Fruit fly (Drosophila melanogaster) whole organism, embryonic: ENCODE measurements around the gene CG14105.

Experiments
- Aef1 ChIP-seq: fragments of 200-800 bp; sonication (Bioruptor generic); IDR thresholded peaks from 3 replicates; pipeline ENCODE4 v1.3.6; 2022; ENCODE audit warnings: missing biosample characterization, missing genetic modification characterization
- Atf6 ChIP-seq: fragments of 200-800 bp; sonication (Bioruptor generic); IDR thresholded peaks from 2 replicates; pipeline ENCODE4 v1.3.6; 2022; ENCODE audit warnings: missing biosample characterization, missing genetic modification characterization
- Bgb ChIP-seq: fragments of 200-800 bp; sonication (Bioruptor generic); IDR thresholded peaks from 2 replicates; pipeline ENCODE4 v1.3.6; 2022; ENCODE audit warnings: missing biosample characterization, missing genetic modification characterization; ENCODE audit not compliant: partially characterized antibody
- C15 ChIP-seq: fragments of 200-800 bp; sonication (Bioruptor generic); IDR thresholded peaks from 3 replicates; pipeline ENCODE4 v1.3.6; 2022; ENCODE audit warnings: missing biosample characterization, missing genetic modification characterization
- CG11085 ChIP-seq: fragments of 200-800 bp; sonication (Bioruptor generic); IDR thresholded peaks from 2 replicates; pipeline ENCODE4 v1.3.6; 2022; ENCODE audit warnings: missing biosample characterization, missing genetic modification characterization
- CG11093 ChIP-seq: fragments of 200-800 bp; sonication (Bioruptor generic); IDR thresholded peaks from 3 replicates; pipeline ENCODE4 v1.3.6; 2022; ENCODE audit warnings: missing biosample characterization, missing genetic modification characterization
- CG11247 ChIP-seq: fragments of 200-800 bp; sonication (Bioruptor generic); IDR thresholded peaks from 2 replicates; pipeline ENCODE4 v1.3.6; 2022; ENCODE audit warnings: missing biosample characterization, missing genetic modification characterization
- CG12236 ChIP-seq: fragments of 200-800 bp; sonication (Bioruptor generic); optimal IDR thresholded peaks from 2 replicates; lab custom pipeline; 2016; ENCODE audit warnings: missing biosample characterization, missing genetic modification characterization
- CG12299 ChIP-seq: fragments of 200-800 bp; sonication (Bioruptor generic); optimal IDR thresholded peaks from 2 replicates; lab custom pipeline; 2018; ENCODE audit warnings: missing biosample characterization, mild to moderate bottlenecking, missing genetic modification characterization
- CG14667 ChIP-seq: fragments of 200-800 bp; sonication (Bioruptor generic); IDR thresholded peaks from 2 replicates; pipeline ENCODE4 v1.3.6; 2022; ENCODE audit warnings: missing biosample characterization, missing genetic modification characterization
- CG15601 ChIP-seq: fragments of 200-800 bp; sonication (Bioruptor generic); optimal IDR thresholded peaks from 3 replicates; lab custom pipeline; 2019; ENCODE audit warnings: missing biosample characterization, mild to moderate bottlenecking, missing genetic modification characterization, moderate library complexity
- CG16779 ChIP-seq: fragments of 200-800 bp; sonication (Bioruptor generic); IDR thresholded peaks from 2 replicates; pipeline ENCODE4 v1.3.6; 2022; ENCODE audit warnings: missing biosample characterization, missing genetic modification characterization
- CG17912 ChIP-seq: fragments of 200-800 bp; sonication (Bioruptor generic); optimal IDR thresholded peaks from 2 replicates; lab custom pipeline; 2018; ENCODE audit warnings: missing biosample characterization, mild to moderate bottlenecking, missing genetic modification characterization
- CG2712 ChIP-seq: fragments of 200-800 bp; optimal IDR thresholded peaks from 3 replicates; lab custom pipeline; 2019; ENCODE audit warnings: missing biosample characterization, mild to moderate bottlenecking, missing genetic modification characterization, moderate library complexity
- CG3163 ChIP-seq: fragments of 200-800 bp; sonication (Bioruptor generic); optimal IDR thresholded peaks from 3 replicates; lab custom pipeline; 2016; ENCODE audit warnings: missing biosample characterization, missing genetic modification characterization
- CG32767 ChIP-seq: fragments of 200-800 bp; sonication (Bioruptor generic); IDR thresholded peaks from 2 replicates; pipeline ENCODE4 v1.3.6; 2022; ENCODE audit warnings: missing biosample characterization, missing genetic modification characterization
- CG9215 ChIP-seq: fragments of 200-800 bp; sonication (Bioruptor generic); IDR thresholded peaks from 2 replicates; pipeline ENCODE4 v1.3.6; 2022; ENCODE audit warnings: missing biosample characterization, missing genetic modification characterization
- CG9932 ChIP-seq: fragments of 200-800 bp; sonication (Bioruptor generic); IDR thresholded peaks from 2 replicates; pipeline ENCODE4 v1.3.6; 2022; ENCODE audit warnings: missing biosample characterization, missing genetic modification characterization
- Deaf1 ChIP-seq: fragments of 200-800 bp; optimal IDR thresholded peaks from 3 replicates; lab custom pipeline; 2019; ENCODE audit warnings: missing biosample characterization, mild to moderate bottlenecking, missing genetic modification characterization, moderate library complexity
- Dref ChIP-seq: fragments of 200-800 bp; sonication (Bioruptor generic); IDR thresholded peaks from 2 replicates; pipeline ENCODE4 v1.3.6; 2022; ENCODE audit warnings: missing biosample characterization, missing genetic modification characterization
- Fer1 ChIP-seq: fragments of 200-800 bp; sonication (Bioruptor generic); optimal IDR thresholded peaks from 2 replicates; lab custom pipeline; 2017; ENCODE audit warnings: missing biosample characterization, mild to moderate bottlenecking, missing genetic modification characterization
- Fer2 ChIP-seq: fragments of 200-800 bp; sonication (Bioruptor generic); optimal IDR thresholded peaks from 2 replicates; lab custom pipeline; 2018; ENCODE audit warnings: missing biosample characterization, mild to moderate bottlenecking, missing genetic modification characterization, moderate library complexity
- HLH3B ChIP-seq: fragments of 200-800 bp; sonication (Bioruptor generic); IDR thresholded peaks from 2 replicates; pipeline ENCODE4 v1.3.6; 2022; ENCODE audit warnings: missing biosample characterization, missing genetic modification characterization
- Hand ChIP-seq: fragments of 200-800 bp; sonication (Bioruptor generic); optimal IDR thresholded peaks from 2 replicates; lab custom pipeline; 2017; ENCODE audit warnings: mild to moderate bottlenecking, missing biosample characterization, missing genetic modification reagents, missing genetic modification characterization
- Med ChIP-seq: fragments of 200-800 bp; sonication (Bioruptor generic); peaks from one replicate; lab custom pipeline; 2016; ENCODE audit warnings: missing biosample characterization, missing genetic modification characterization, mild to moderate bottlenecking, inconsistent platforms, moderate library complexity
- Myb ChIP-seq: fragments of 200-800 bp; sonication (Bioruptor generic); optimal IDR thresholded peaks from 2 replicates; lab custom pipeline; 2016; ENCODE audit warnings: missing biosample characterization, missing genetic modification characterization
- Nf-YA ChIP-seq: fragments of 200-800 bp; sonication (Bioruptor generic); IDR thresholded peaks from 2 replicates; pipeline ENCODE4 v1.3.6; 2022; ENCODE audit warnings: missing biosample characterization, missing genetic modification characterization
- Opbp ChIP-seq: fragments of 200-800 bp; sonication (Bioruptor generic); IDR thresholded peaks from 3 replicates; pipeline ENCODE4 v1.3.6; 2022; ENCODE audit warnings: missing biosample characterization, missing genetic modification characterization; ENCODE audit not compliant: partially characterized antibody
- Sry-β ChIP-seq: fragments of 200-800 bp; sonication (Bioruptor generic); optimal IDR thresholded peaks from 2 replicates; lab custom pipeline; 2018; ENCODE audit warnings: missing biosample characterization, mild to moderate bottlenecking, missing genetic modification characterization, moderate library complexity
- Trl ChIP-seq, 3 experiments: fragments of >200 bp in 2 of 3; fragments of 200-800 bp in 1 of 3; sonication (Bioruptor generic) in 1 of 3; optimal IDR thresholded peaks; 2 replicates in 1 of 3; 3 replicates in 2 of 3; lab custom pipeline; 2016 to 2017; ENCODE audit warnings: missing biosample characterization in 1 of 3, missing genetic modification characterization in 1 of 3
- bsh ChIP-seq, 2 experiments: fragments of 200-800 bp; sonication (Bioruptor generic); optimal IDR thresholded peaks; 2 replicates each; lab custom pipeline; 2017 to 2018; ENCODE audit warnings: mild to moderate bottlenecking in 2 of 2, missing biosample characterization in 2 of 2, missing genetic modification characterization in 2 of 2, moderate library complexity in 1 of 2
- cas ChIP-seq: fragments of 200-800 bp; sonication (Bioruptor generic); IDR thresholded peaks from 2 replicates; pipeline ENCODE4 v1.3.6; 2022; ENCODE audit warnings: missing biosample characterization, missing genetic modification characterization
- chinmo ChIP-seq: fragments of 200-800 bp; sonication (Bioruptor generic); IDR thresholded peaks from 4 replicates; pipeline ENCODE4 v1.3.6; 2022; ENCODE audit warnings: missing biosample characterization, missing genetic modification characterization; ENCODE audit not compliant: partially characterized antibody
- ci ChIP-seq: fragments of 200-800 bp; sonication (Bioruptor generic); IDR thresholded peaks from 3 replicates; pipeline ENCODE4 v1.3.6; 2022; ENCODE audit warnings: missing biosample characterization, missing genetic modification characterization
- crol ChIP-seq: fragments of 200-800 bp; sonication (Bioruptor generic); IDR thresholded peaks from 2 replicates; pipeline ENCODE4 v1.3.6; 2022; ENCODE audit warnings: missing biosample characterization, missing genetic modification characterization
- crp ChIP-seq, 2 experiments: fragments of 200-800 bp; sonication (Bioruptor generic); optimal IDR thresholded peaks; 2 replicates in 1 of 2; 3 replicates in 1 of 2; lab custom pipeline; 2017; ENCODE audit warnings: missing biosample characterization in 2 of 2, missing genetic modification characterization in 2 of 2, mild to moderate bottlenecking in 1 of 2, moderate library complexity in 1 of 2
- emc ChIP-seq: fragments of 200-800 bp; sonication (Bioruptor generic); optimal IDR thresholded peaks from 2 replicates; lab custom pipeline; 2016; ENCODE audit warnings: missing biosample characterization, missing genetic modification characterization
- ewg ChIP-seq: fragments of 200-800 bp; sonication (Bioruptor generic); optimal IDR thresholded peaks from 3 replicates; lab custom pipeline; 2017; ENCODE audit warnings: mild to moderate bottlenecking, missing biosample characterization, missing genetic modification reagents, missing genetic modification characterization
- gcm ChIP-seq: fragments of 200-800 bp; sonication (Bioruptor generic); optimal IDR thresholded peaks from 2 replicates; lab custom pipeline; 2019; ENCODE audit warnings: missing biosample characterization, mild to moderate bottlenecking, missing genetic modification characterization, moderate library complexity
- gsb-n ChIP-seq: fragments of 200-800 bp; sonication (Bioruptor generic); optimal IDR thresholded peaks from 3 replicates; lab custom pipeline; 2018; ENCODE audit warnings: missing biosample characterization, mild to moderate bottlenecking, missing genetic modification characterization
- jumu ChIP-seq: fragments of 200-800 bp; sonication (Bioruptor generic); optimal IDR thresholded peaks from 3 replicates; lab custom pipeline; 2016; ENCODE audit warnings: missing biosample characterization, missing genetic modification characterization
- klu ChIP-seq: fragments of 200-800 bp; sonication (Bioruptor generic); IDR thresholded peaks from 2 replicates; pipeline ENCODE4 v1.3.6; 2022; ENCODE audit warnings: missing biosample characterization, missing genetic modification characterization
- mld ChIP-seq: fragments of 200-800 bp; sonication (Bioruptor generic); IDR thresholded peaks from 3 replicates; pipeline ENCODE4 v1.3.6; 2022; ENCODE audit warnings: missing biosample characterization, missing genetic modification characterization; ENCODE audit not compliant: partially characterized antibody
- nerfin-2 ChIP-seq: fragments of 200-800 bp; sonication (Bioruptor generic); IDR thresholded peaks from 2 replicates; pipeline ENCODE4 v1.3.6; 2022; ENCODE audit warnings: missing biosample characterization, missing genetic modification characterization; ENCODE audit not compliant: partially characterized antibody
- onecut ChIP-seq: fragments of 200-800 bp; sonication (Bioruptor generic); IDR thresholded peaks from 2 replicates; pipeline ENCODE4 v1.3.6; 2022; ENCODE audit warnings: missing biosample characterization, missing genetic modification characterization
- so ChIP-seq: fragments of 200-800 bp; sonication (Bioruptor generic); IDR thresholded peaks from 3 replicates; pipeline ENCODE4 v1.3.6; 2022; ENCODE audit warnings: missing biosample characterization, missing genetic modification characterization
- sr ChIP-seq: fragments of 200-800 bp; sonication (Bioruptor generic); IDR thresholded peaks from 3 replicates; pipeline ENCODE4 v1.3.6; 2022; ENCODE audit warnings: missing biosample characterization, missing genetic modification characterization
- twi ChIP-seq: fragments of 200-800 bp; optimal IDR thresholded peaks from 2 replicates; lab custom pipeline; 2019; ENCODE audit warnings: missing biosample characterization, mild to moderate bottlenecking, missing genetic modification characterization, moderate library complexity
- vvl ChIP-seq: fragments of 200-800 bp; sonication (Bioruptor generic); IDR thresholded peaks from 2 replicates; pipeline ENCODE4 v1.3.6; 2022; ENCODE audit warnings: missing biosample characterization, missing genetic modification characterization

CG14105 gene

dm6 chr3L:13435170-13435727 is 8.8 kb upstream of the CG14105 start, which contains the start of gene CG10713:
Gene CG10713, minus strand, starts transcription at chr3L:13435229.
- TF ChIP-seq CG2712 (tag; lab: Kevin White, UChicago) (peak; percentile 83), so (GFP tag; lab: Robert Waterston, UW) (0 out of 3 replicates have a peak, but pooled peaks have one; percentile 13), C15 (GFP tag; lab: Robert Waterston, UW) (no peak), mld (GFP tag; lab: Robert Waterston, UW) (0 out of 3 replicates have a peak, but pooled peaks have one; percentile 50), CG12236 (GFP tag; lab: Kevin White, UChicago) (no peak), vvl (peak; percentile 29; the same call in 1 of the 2 replicates), Deaf1 (tag; lab: Kevin White, UChicago) (peak; percentile 46), Bgb (GFP tag; lab: Robert Waterston, UW) (peak; percentile 40; the same call in 1 of the 2 replicates), Aef1 (GFP tag; lab: Robert Waterston, UW) (peak; percentile 29; the same call in 1 of the 3 replicates), sr (GFP tag; lab: Robert Waterston, UW) (0 out of 3 replicates have a peak, but pooled peaks have one; percentile 52), CG14667 (GFP tag; lab: Robert Waterston, UW) (no peak), CG11085 (GFP tag; lab: Robert Waterston, UW) (0 out of 2 replicates have a peak, but pooled peaks have one; percentile 7), Opbp (GFP tag; lab: Robert Waterston, UW) (0 out of 3 replicates have a peak, but pooled peaks have one; percentile 27), crol (GFP tag; lab: Robert Waterston, UW) (peak; percentile 81), CG16779 (GFP tag; lab: Robert Waterston, UW) (no peak), twi (tag; lab: Kevin White, UChicago) (no peak), Sry-β (GFP tag; lab: Kevin White, UChicago) (no peak), CG17912 (GFP tag; lab: Kevin White, UChicago) (no peak), Fer2 (tag; lab: Kevin White, UChicago) (no peak), emc (GFP tag; lab: Kevin White, UChicago) (no peak), Atf6 (GFP tag; lab: Robert Waterston, UW) (peak; percentile 24; the same call in 1 of the 2 replicates), CG9215 (GFP tag; lab: Robert Waterston, UW) (no peak), Fer1 (GFP tag; lab: Kevin White, UChicago) (peak; percentile 21), Myb (GFP tag; lab: Kevin White, UChicago) (peak; percentile 76), Dref (GFP tag; lab: Robert Waterston, UW) (no peak), jumu (GFP tag; lab: Kevin White, UChicago) (no peak), gsb-n (tag; lab: Kevin White, UChicago) (no peak), onecut (GFP tag; lab: Robert Waterston, UW) (no peak), cas (no peak), ewg (peak; percentile 98), bsh (GFP tag; optimal IDR thresholded peaks at IDR 0.05; lab: Kevin White, UChicago) (peak in 1 of 2 experiments; percentile 49), Nf-YA (GFP tag; lab: Robert Waterston, UW) (no peak), Med (GFP tag; lab: Kevin White, UChicago) (peak; percentile 57), ci (GFP tag; lab: Robert Waterston, UW) (0 out of 3 replicates have a peak, but pooled peaks have one; percentile 8), CG15601 (tag; lab: Kevin White, UChicago) (no peak), Hand (GFP tag; lab: Kevin White, UChicago) (peak; percentile 8), chinmo (GFP tag; lab: Robert Waterston, UW) (0 out of 4 replicates have a peak, but pooled peaks have one; percentile 52), CG11093 (GFP tag; lab: Robert Waterston, UW) (no peak), CG12299 (no peak), gcm (GFP tag; lab: Kevin White, UChicago) (no peak), CG3163 (GFP tag; lab: Kevin White, UChicago) (peak; percentile 89), nerfin-2 (GFP tag; lab: Robert Waterston, UW) (no peak), CG11247 (no peak), HLH3B (peak; percentile 18; the same call in 1 of the 2 replicates), CG9932 (GFP tag; lab: Robert Waterston, UW) (no peak), crp (GFP tag; optimal IDR thresholded peaks at IDR 0.05; lab: Kevin White, UChicago) (no peak), CG32767 (GFP tag; lab: Robert Waterston, UW) (peak; percentile 48; the same call in 1 of the 2 replicates), Trl (optimal IDR thresholded peaks at IDR 0.05; lab: Kevin White, UChicago) (peak; percentile 51 to 54), Trl (GFP tag; optimal IDR thresholded peaks at IDR 0.05; lab: Kevin White, UChicago) (no peak), klu (no peak)
